Fruit fly (Drosophila melanogaster) whole organism, embryonic: ENCODE measurements around the gene CG17154.
A peak's percentile ranks its signal among the peaks of the same experiment; 100 is the strongest.

ENCODE experiments used
- ATbp ChIP-seq: fragments of 200-800 bp; sonication (Bioruptor generic); optimal IDR thresholded peaks from 2 replicates; lab custom pipeline; 2017; ENCODE audit warnings: missing biosample characterization, mild to moderate bottlenecking, missing genetic modification characterization, missing genetic modification reagents
- Abd-B ChIP-seq: fragments of 200-800 bp; sonication (Bioruptor generic); optimal IDR thresholded peaks from 2 replicates; lab custom pipeline; 2018; ENCODE audit warnings: missing biosample characterization, mild to moderate bottlenecking, missing genetic modification characterization, moderate library complexity
- Atf6 ChIP-seq: fragments of 200-800 bp; sonication (Bioruptor generic); IDR thresholded peaks from 2 replicates; pipeline ENCODE4 v1.3.6; 2022; ENCODE audit warnings: missing biosample characterization, missing genetic modification characterization
- CG1024 ChIP-seq: fragments of 200-800 bp; sonication (Bioruptor generic); IDR thresholded peaks from 2 replicates; pipeline ENCODE4 v1.3.6; 2022; ENCODE audit warnings: missing biosample characterization, missing genetic modification characterization
- CG10959 ChIP-seq: fragments of 200-800 bp; sonication (Bioruptor generic); IDR thresholded peaks from 2 replicates; pipeline ENCODE4 v1.3.6; 2022; ENCODE audit warnings: missing biosample characterization, missing genetic modification characterization
- CG11504 ChIP-seq: fragments of 200-800 bp; sonication (Bioruptor generic); optimal IDR thresholded peaks from 3 replicates; lab custom pipeline; 2019; ENCODE audit warnings: missing biosample characterization, mild to moderate bottlenecking, missing genetic modification characterization, moderate library complexity
- CG11723 ChIP-seq: fragments of 200-800 bp; sonication (Bioruptor generic); optimal IDR thresholded peaks from 2 replicates; lab custom pipeline; 2017; ENCODE audit warnings: missing biosample characterization, mild to moderate bottlenecking, missing genetic modification characterization
- CG12299 ChIP-seq: fragments of 200-800 bp; sonication (Bioruptor generic); optimal IDR thresholded peaks from 2 replicates; lab custom pipeline; 2018; ENCODE audit warnings: missing biosample characterization, mild to moderate bottlenecking, missing genetic modification characterization
- CG13296 ChIP-seq: fragments of 200-800 bp; sonication (Bioruptor generic); optimal IDR thresholded peaks from 3 replicates; lab custom pipeline; 2018; ENCODE audit warnings: missing biosample characterization, mild to moderate bottlenecking, missing genetic modification characterization
- CG14667 ChIP-seq: fragments of 200-800 bp; sonication (Bioruptor generic); IDR thresholded peaks from 2 replicates; pipeline ENCODE4 v1.3.6; 2022; ENCODE audit warnings: missing biosample characterization, missing genetic modification characterization
- CG1647 ChIP-seq: fragments of 200-800 bp; sonication (Bioruptor generic); optimal IDR thresholded peaks from 3 replicates; lab custom pipeline; 2016; ENCODE audit warnings: missing biosample characterization, missing genetic modification characterization
- CG18599 ChIP-seq: fragments of 200-800 bp; sonication (Bioruptor generic); optimal IDR thresholded peaks from 3 replicates; lab custom pipeline; 2017; ENCODE audit warnings: missing biosample characterization, missing genetic modification characterization, mild to moderate bottlenecking, moderate library complexity, missing genetic modification reagents
- CG33557 ChIP-seq: fragments of 200-800 bp; sonication (Bioruptor generic); optimal IDR thresholded peaks from 2 replicates; lab custom pipeline; 2019; ENCODE audit warnings: missing biosample characterization, mild to moderate bottlenecking, missing genetic modification characterization, moderate library complexity
- CG34422 ChIP-seq: fragments of 200-800 bp; sonication (Bioruptor generic); IDR thresholded peaks from 3 replicates; pipeline ENCODE4 v1.3.6; 2022; ENCODE audit warnings: missing biosample characterization, missing genetic modification characterization
- CG3726 ChIP-seq: fragments of 200-800 bp; sonication (Bioruptor generic); IDR thresholded peaks from 3 replicates; pipeline ENCODE4, ENCODE4 v1.3.6; 2022; ENCODE audit warnings: missing biosample characterization, missing genetic modification characterization
- CG4854 ChIP-seq: fragments of 200-800 bp; sonication (Bioruptor generic); optimal IDR thresholded peaks from 2 replicates; lab custom pipeline; 2016; ENCODE audit warnings: missing biosample characterization, missing genetic modification characterization, inconsistent platforms
- CG7271 ChIP-seq: fragments of 200-800 bp; sonication (Bioruptor generic); optimal IDR thresholded peaks from 2 replicates; lab custom pipeline; 2018; ENCODE audit warnings: missing biosample characterization, mild to moderate bottlenecking, missing genetic modification characterization, moderate library complexity
- Drgx ChIP-seq: fragments of 200-800 bp; sonication (Bioruptor generic); IDR thresholded peaks from 2 replicates; pipeline ENCODE4 v1.3.6; 2022; ENCODE audit warnings: missing biosample characterization, missing genetic modification characterization
- Fer2 ChIP-seq: fragments of 200-800 bp; sonication (Bioruptor generic); optimal IDR thresholded peaks from 2 replicates; lab custom pipeline; 2018; ENCODE audit warnings: missing biosample characterization, mild to moderate bottlenecking, missing genetic modification characterization, moderate library complexity
- Fer3 ChIP-seq: fragments of 200-800 bp; sonication (Bioruptor generic); optimal IDR thresholded peaks from 2 replicates; lab custom pipeline; 2018; ENCODE audit warnings: missing biosample characterization, mild to moderate bottlenecking, missing genetic modification characterization, moderate library complexity
- Hey ChIP-seq: fragments of 200-800 bp; sonication (Bioruptor generic); optimal IDR thresholded peaks from 3 replicates; lab custom pipeline; 2018; ENCODE audit warnings: missing biosample characterization, mild to moderate bottlenecking, missing genetic modification characterization
- Hsf ChIP-seq: fragments of 200-800 bp; sonication (Bioruptor generic); optimal IDR thresholded peaks from 3 replicates; lab custom pipeline; 2016; ENCODE audit warnings: missing biosample characterization, missing genetic modification characterization
- Max ChIP-seq: fragments of 200-800 bp; sonication (Bioruptor generic); optimal IDR thresholded peaks from 2 replicates; lab custom pipeline; 2016; ENCODE audit warnings: missing biosample characterization, mild to moderate bottlenecking, missing genetic modification characterization
- Vsx1 ChIP-seq: fragments of 200-800 bp; sonication (Bioruptor generic); optimal IDR thresholded peaks from 2 replicates; lab custom pipeline; 2017; ENCODE audit warnings: missing biosample characterization, mild to moderate bottlenecking, missing genetic modification characterization, missing genetic modification reagents
- ato ChIP-seq: fragments of 200-800 bp; sonication (Bioruptor generic); IDR thresholded peaks from 2 replicates; pipeline ENCODE4 v1.3.6; 2022; ENCODE audit warnings: missing biosample characterization, missing genetic modification characterization; ENCODE audit not compliant: partially characterized antibody
- caup ChIP-seq: fragments of 200-800 bp; sonication (Bioruptor generic); optimal IDR thresholded peaks from 3 replicates; lab custom pipeline; 2017; ENCODE audit warnings: missing biosample characterization, mild to moderate bottlenecking, missing genetic modification characterization, moderate library complexity; ENCODE audit not compliant: severe bottlenecking
- crc ChIP-seq: fragments of 200-800 bp; sonication (Bioruptor generic); optimal IDR thresholded peaks from 2 replicates; lab custom pipeline; 2016; ENCODE audit warnings: missing biosample characterization, missing genetic modification characterization
- croc ChIP-seq: fragments of 200-800 bp; sonication (Bioruptor generic); conservative IDR thresholded peaks from 3 replicates; pipeline ENCODE4 v1.3.6; 2022; ENCODE audit warnings: missing biosample characterization, missing genetic modification characterization
- crol ChIP-seq: fragments of 200-800 bp; sonication (Bioruptor generic); IDR thresholded peaks from 2 replicates; pipeline ENCODE4 v1.3.6; 2022; ENCODE audit warnings: missing biosample characterization, missing genetic modification characterization
- da ChIP-seq: fragments of 200-800 bp; sonication (Bioruptor generic); optimal IDR thresholded peaks from 2 replicates; lab custom pipeline; 2016; ENCODE audit warnings: missing biosample characterization, missing genetic modification characterization
- danr ChIP-seq: fragments of 200-800 bp; sonication (Bioruptor generic); IDR thresholded peaks from 2 replicates; pipeline ENCODE4 v1.3.6; 2022; ENCODE audit warnings: missing biosample characterization, missing genetic modification characterization
- fd64A ChIP-seq: fragments of 200-800 bp; sonication (Bioruptor generic); optimal IDR thresholded peaks from 3 replicates; lab custom pipeline; 2018; ENCODE audit warnings: missing biosample characterization, mild to moderate bottlenecking, missing genetic modification characterization
- ftz-f1 ChIP-seq: fragments of 200-800 bp; sonication (Bioruptor generic); optimal IDR thresholded peaks from 2 replicates; lab custom pipeline; 2016; ENCODE audit warnings: missing biosample characterization, missing genetic modification characterization
- gce ChIP-seq: fragments of 200-800 bp; sonication (Bioruptor generic); IDR thresholded peaks from 3 replicates; pipeline ENCODE4 v1.3.6; 2022; ENCODE audit warnings: missing biosample characterization, missing genetic modification characterization
- gro ChIP-seq: fragments of 200-800 bp; sonication (Bioruptor generic); optimal IDR thresholded peaks from 2 replicates; lab custom pipeline; 2016; ENCODE audit warnings: missing biosample characterization, missing genetic modification characterization
- h ChIP-seq: fragments of >200 bp; optimal IDR thresholded peaks from 2 replicates; lab custom pipeline; 2017
- hth ChIP-seq: fragments of >200 bp; optimal IDR thresholded peaks from 2 replicates; lab custom pipeline; 2017; ENCODE audit warnings: inconsistent platforms
- jing ChIP-seq: fragments of 200-800 bp; sonication (Bioruptor generic); optimal IDR thresholded peaks from 2 replicates; lab custom pipeline; 2018; ENCODE audit warnings: missing biosample characterization, mild to moderate bottlenecking, missing genetic modification characterization
- kay ChIP-seq: fragments of 200-800 bp; sonication (Bioruptor generic); optimal IDR thresholded peaks from 2 replicates; lab custom pipeline; 2016; ENCODE audit warnings: missing biosample characterization, missing genetic modification characterization
- klu ChIP-seq: fragments of 200-800 bp; sonication (Bioruptor generic); IDR thresholded peaks from 2 replicates; pipeline ENCODE4 v1.3.6; 2022; ENCODE audit warnings: missing biosample characterization, missing genetic modification characterization
- kni ChIP-seq: fragments of 200-800 bp; sonication (Bioruptor generic); optimal IDR thresholded peaks from 3 replicates; lab custom pipeline; 2017; ENCODE audit warnings: mild to moderate bottlenecking, missing biosample characterization, missing genetic modification reagents, missing genetic modification characterization
- lilli ChIP-seq: fragments of 200-800 bp; sonication (Bioruptor generic); optimal IDR thresholded peaks from 3 replicates; lab custom pipeline; 2016; ENCODE audit warnings: missing biosample characterization, missing genetic modification characterization
- nmo ChIP-seq: fragments of 200-800 bp; sonication (Bioruptor generic); optimal IDR thresholded peaks from 2 replicates; lab custom pipeline; 2018; ENCODE audit warnings: missing biosample characterization, mild to moderate bottlenecking, missing genetic modification characterization, moderate library complexity
- otp ChIP-seq: fragments of 200-800 bp; sonication (Bioruptor generic); IDR thresholded peaks from 3 replicates; pipeline ENCODE4, ENCODE4 v1.3.6; 2022; ENCODE audit warnings: missing biosample characterization, missing genetic modification characterization
- prd ChIP-seq, 3 experiments: fragments of >200 bp in 2 of 3; fragments of 200-800 bp in 1 of 3; sonication (Bioruptor generic) in 1 of 3; optimal IDR thresholded peaks in 2 of 3; IDR thresholded peaks in 1 of 3; 2 replicates in 2 of 3; 3 replicates in 1 of 3; pipeline versions ENCODE4 v1.3.6 to Lab custom; 2017 to 2022; ENCODE audit warnings: missing biosample characterization in 1 of 3, missing genetic modification characterization in 1 of 3
- shn ChIP-seq: fragments of 200-800 bp; sonication (Bioruptor generic); optimal IDR thresholded peaks from 3 replicates; lab custom pipeline; 2016; ENCODE audit warnings: missing biosample characterization, missing genetic modification characterization
- tin ChIP-seq: fragments of 200-800 bp; sonication (Bioruptor generic); optimal IDR thresholded peaks from 3 replicates; lab custom pipeline; 2016; ENCODE audit warnings: missing biosample characterization, missing genetic modification characterization
- tup ChIP-seq: fragments of 200-800 bp; sonication (Bioruptor generic); optimal IDR thresholded peaks from 2 replicates; lab custom pipeline; 2016; ENCODE audit warnings: missing biosample characterization, mild to moderate bottlenecking, missing genetic modification characterization, moderate library complexity
- usp ChIP-seq: fragments of >200 bp; optimal IDR thresholded peaks from 2 replicates; lab custom pipeline; 2017; ENCODE audit warnings: missing biosample characterization, missing genetic modification characterization
- wdn ChIP-seq: fragments of 200-800 bp; sonication (Bioruptor generic); IDR thresholded peaks from 2 replicates; pipeline ENCODE4 v1.3.6; 2022; ENCODE audit warnings: missing biosample characterization, missing genetic modification characterization
- wek ChIP-seq: fragments of 200-800 bp; sonication (Bioruptor generic); optimal IDR thresholded peaks from 3 replicates; lab custom pipeline; 2018; ENCODE audit warnings: missing biosample characterization, mild to moderate bottlenecking, missing genetic modification characterization, moderate library complexity

The CG17154 gene

dm6 chr3L:12062788-12063218 is 25.6 kb upstream of the CG17154 start (continued):
- TF ChIP-seq lilli (GFP tag; lab: Kevin White, UChicago) (no peak), Max (GFP tag; lab: Kevin White, UChicago) (no peak), CG1024 (GFP tag; lab: Robert Waterston, UW) (peak; percentile 53; the same call in 1 of the 2 replicates), shn (no peak), CG4854 (GFP tag; lab: Kevin White, UChicago) (peak; percentile 3), Vsx1 (no peak), Hsf (GFP tag; lab: Kevin White, UChicago) (peak; percentile 42), CG34422 (GFP tag; lab: Robert Waterston, UW) (no peak; the same call in 2 of the 3 replicates), CG7271 (tag; lab: Kevin White, UChicago) (no peak), ATbp (peak; percentile 39), Atf6 (GFP tag; lab: Robert Waterston, UW) (no peak), jing (GFP tag; lab: Kevin White, UChicago) (peak; percentile 50), CG10959 (GFP tag; lab: Robert Waterston, UW) (peak; percentile 88), da (GFP tag; lab: Kevin White, UChicago) (no peak), usp (GFP tag; lab: Kevin White, UChicago) (no peak), nmo (GFP tag; lab: Kevin White, UChicago) (peak; percentile 33), CG1647 (GFP tag; lab: Kevin White, UChicago) (no peak), tup (GFP tag; lab: Kevin White, UChicago) (no peak), Fer2 (tag; lab: Kevin White, UChicago) (no peak), fd64A (peak; percentile 2), otp (peak; percentile 66; the same call in 1 of the 3 replicates), CG33557 (GFP tag; lab: Kevin White, UChicago) (peak; percentile 80), kay (GFP tag; lab: Kevin White, UChicago) (no peak), CG18599 (GFP tag; lab: Kevin White, UChicago) (no peak), CG14667 (GFP tag; lab: Robert Waterston, UW) (peak; percentile 68), klu (GFP tag; lab: Robert Waterston, UW) (0 out of 2 replicates have a peak, but pooled peaks have one; percentile 22), ato (GFP tag; lab: Robert Waterston, UW) (no peak), caup (GFP tag; lab: Kevin White, UChicago) (no peak), croc (peak; percentile 64), crol (GFP tag; lab: Robert Waterston, UW) (peak; percentile 55), kni (GFP tag; lab: Kevin White, UChicago) (peak; percentile 17), danr (GFP tag; lab: Robert Waterston, UW) (no peak), CG11723 (GFP tag; lab: Kevin White, UChicago) (no peak), hth (no peak), gro (GFP tag; lab: Kevin White, UChicago) (no peak), prd (optimal IDR thresholded peaks at IDR 0.05; lab: Kevin White, UChicago) (no peak), prd (GFP tag; IDR thresholded peaks at IDR 0.05; lab: Robert Waterston, UW) (peak; percentile 86), ftz-f1 (no peak), CG13296 (GFP tag; lab: Kevin White, UChicago) (no peak), crc (no peak), CG12299 (tag; lab: Kevin White, UChicago) (peak; percentile 5), h (lab: Kevin White, UChicago) (no peak), tin (GFP tag; lab: Kevin White, UChicago) (peak; percentile 75), Drgx (peak; percentile 57; the same call in 1 of the 2 replicates), CG11504 (tag; lab: Kevin White, UChicago) (no peak), Abd-B (GFP tag; lab: Kevin White, UChicago) (peak; percentile 5), Hey (no peak), wdn (no peak), wek (GFP tag; lab: Kevin White, UChicago) (no peak), gce (GFP tag; lab: Robert Waterston, UW) (no peak), Fer3 (tag; lab: Kevin White, UChicago) (no peak), CG3726 (GFP tag; lab: Robert Waterston, UW) (no peak)
